Worm (Caenorhabditis elegans): Measurements from ENCODE around the gene F47B8.5.

F47B8.5 gene

DNA sequence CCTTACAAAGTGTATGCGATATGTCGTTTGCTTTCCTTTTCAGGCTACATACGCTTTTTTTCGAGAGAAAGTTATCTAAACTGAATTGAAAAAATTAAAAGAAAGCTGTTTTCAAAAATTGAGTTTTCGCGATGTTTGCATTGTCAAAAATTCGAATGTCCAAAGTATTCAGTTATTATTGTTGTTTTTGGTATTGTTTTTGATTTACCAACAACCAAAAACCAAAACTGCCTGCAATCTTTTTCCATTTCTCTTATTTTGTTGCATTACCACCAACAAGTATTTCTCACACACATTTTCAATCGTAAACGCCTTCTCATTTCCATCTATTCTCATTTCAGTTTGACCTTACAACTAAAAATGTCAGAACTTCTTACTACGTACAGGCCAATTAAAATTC lies 1.1 kb upstream of the F47B8.5 start, which contains the start of gene pepm-1:
pepm-1 (plus strand) TSS at position 301 of the 400 bp plus-strand sequence.
- TF ChIP-seq ceh-88 (GFP tag; IDR thresholded peaks at IDR 0.05) (no peak), blmp-1 (tag; optimal IDR thresholded peaks at IDR 0.05) (peak; percentile 13)

DNA sequence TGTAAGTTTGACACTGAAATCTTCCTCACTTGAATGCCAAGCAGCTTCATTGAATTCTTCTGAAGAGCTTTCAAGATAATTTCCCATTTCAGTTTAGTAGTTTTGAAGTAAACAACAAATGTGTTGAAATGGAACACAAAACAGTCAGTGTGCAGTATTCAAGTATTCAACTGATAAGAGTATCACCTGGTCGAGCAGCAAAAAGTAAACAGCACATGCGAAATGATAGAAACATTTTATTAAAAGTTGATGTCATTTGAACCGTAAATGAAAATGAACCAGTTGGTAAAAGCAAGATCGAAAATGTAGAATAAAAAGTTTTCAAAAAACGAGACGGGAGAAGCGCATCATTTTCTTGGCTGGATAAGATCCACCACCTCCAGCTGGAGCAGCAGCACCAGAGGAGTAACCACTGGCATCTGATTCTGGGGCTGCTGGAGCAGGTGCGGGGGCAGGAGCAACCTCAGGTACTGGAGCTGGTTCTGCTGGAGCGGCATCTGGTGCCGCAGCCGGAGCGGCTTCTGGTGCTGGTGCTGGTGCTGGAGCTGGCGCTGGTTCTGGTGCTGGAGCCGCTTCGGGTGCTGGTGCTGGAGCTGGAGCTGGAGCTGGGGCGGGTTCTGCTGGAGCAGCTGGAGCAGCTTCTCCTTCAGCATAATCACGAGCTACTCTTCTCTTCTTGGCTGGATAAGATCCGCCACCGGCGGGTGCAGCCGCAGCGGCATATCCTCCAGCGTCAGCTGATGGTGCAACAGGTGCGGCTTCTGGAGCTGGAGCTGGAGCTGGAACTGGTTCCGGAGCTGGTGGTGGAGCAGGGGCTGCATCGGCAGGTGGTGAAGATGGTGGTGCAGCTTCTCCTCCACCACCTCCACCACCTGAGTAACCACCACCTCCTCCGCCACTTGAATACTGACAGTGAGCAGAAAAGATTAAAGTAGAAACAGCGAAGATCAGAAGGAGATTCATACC lies 2.9 kb downstream of the F47B8.5 start, which contains the start of the genes F47B8.4 and F47B8.18:
F47B8.4 (minus strand) TSS at position 172 of the 966 bp plus-strand sequence.
F47B8.18 (minus strand) TSS at position 963 of the 966 bp plus-strand sequence.
- TF ChIP-seq ceh-8 (GFP tag; optimal IDR thresholded peaks at IDR 0.05): peak; percentile 83
- TF ChIP-seq hlh-4 (tag; optimal IDR thresholded peaks at IDR 0.05): no peak

- TF ChIP-seq irx-1 (tag; optimal IDR thresholded peaks at IDR 0.05): no peak
- no peak for TF ChIP-seq C16A3.4 (tag; optimal IDR thresholded peaks at IDR 0.05)
- no peak for TF ChIP-seq nhr-28 (tag; optimal IDR thresholded peaks at IDR 0.05)
- TF ChIP-seq hlh-4 (tag; optimal IDR thresholded peaks at IDR 0.05): no peak
- TF ChIP-seq rnt-1 (tag; optimal IDR thresholded peaks at IDR 0.05): peak; percentile 47
- TF ChIP-seq sptf-1 (tag; optimal IDR thresholded peaks at IDR 0.05): no peak
- no peak for TF ChIP-seq egl-13 (tag; optimal IDR thresholded peaks at IDR 0.05)
- TF ChIP-seq sup-37 (GFP tag; optimal IDR thresholded peaks at IDR 0.05): no peak
- TF ChIP-seq unc-130 (tag; optimal IDR thresholded peaks at IDR 0.05): no peak
- no peak for TF ChIP-seq nhr-76 (tag; optimal IDR thresholded peaks at IDR 0.05)
- no peak for TF ChIP-seq ztf-11 (tag; optimal IDR thresholded peaks at IDR 0.05)
- TF ChIP-seq nhr-47 (tag; optimal IDR thresholded peaks at IDR 0.05): peak; percentile 51
- no peak for TF ChIP-seq ceh-63 (GFP tag; optimal IDR thresholded peaks at IDR 0.05)
- no peak for TF ChIP-seq tbx-2 (tag; optimal IDR thresholded peaks at IDR 0.05)
- no peak for TF ChIP-seq hpl-2 (GFP tag; optimal IDR thresholded peaks at IDR 0.05)
- peak; percentile 22 for TF ChIP-seq fos-1 (tag; optimal IDR thresholded peaks at IDR 0.05)
- peak; percentile 20; the same call in 1 of the 2 replicates for TF ChIP-seq nhr-19 (GFP tag; conservative IDR thresholded peaks at IDR 0.05)
- no peak for TF ChIP-seq xbp-1 (tag; optimal IDR thresholded peaks at IDR 0.05)
- no peak for TF ChIP-seq ceh-8 (GFP tag; optimal IDR thresholded peaks at IDR 0.05)
- no peak for TF ChIP-seq nhr-11 (tag; optimal IDR thresholded peaks at IDR 0.05)
- no peak for TF ChIP-seq zag-1 (tag; optimal IDR thresholded peaks at IDR 0.05)
- TF ChIP-seq unc-30 (tag; optimal IDR thresholded peaks at IDR 0.05): no peak
- TF ChIP-seq grh-1 (GFP tag; IDR thresholded peaks at IDR 0.05): no peak
- no peak for TF ChIP-seq ceh-90 (tag; optimal IDR thresholded peaks at IDR 0.05)
- peak in 1 of 2 experiments; percentile 59 for TF ChIP-seq mdl-1 (tag; optimal IDR thresholded peaks at IDR 0.05)
- TF ChIP-seq hlh-17 (GFP tag; optimal IDR thresholded peaks at IDR 0.05; ENCODE audit: borderline replicate concordance): no peak
- peak; percentile 53 for TF ChIP-seq nhr-20 (tag; optimal IDR thresholded peaks at IDR 0.05)
- peak; percentile 1 for TF ChIP-seq nhr-90 (tag; optimal IDR thresholded peaks at IDR 0.05; ENCODE audit: poor library complexity)
- TF ChIP-seq swsn-7 (tag; optimal IDR thresholded peaks at IDR 0.05): peak; percentile 40
- no peak for TF ChIP-seq ceh-88 (GFP tag; IDR thresholded peaks at IDR 0.05)
- TF ChIP-seq C04F5.9 (tag; optimal IDR thresholded peaks at IDR 0.05): no peak
- no peak for TF ChIP-seq elt-3 (tag; optimal IDR thresholded peaks at IDR 0.05)
- TF ChIP-seq elt-2 (tag; optimal IDR thresholded peaks at IDR 0.05): no peak
- TF ChIP-seq tlp-1 (tag; optimal IDR thresholded peaks at IDR 0.05): no peak
- no peak for TF ChIP-seq nhr-85 (tag)
- TF ChIP-seq jun-1 (tag; optimal IDR thresholded peaks at IDR 0.05): no peak
- TF ChIP-seq lin-35 (GFP tag; optimal IDR thresholded peaks at IDR 0.05): peak; percentile 52 to 57
- TF ChIP-seq fkh-8 (tag; optimal IDR thresholded peaks at IDR 0.05): peak; percentile 85
- no peak for TF ChIP-seq F16B12.6 (tag; optimal IDR thresholded peaks at IDR 0.05)
- TF ChIP-seq snu-23 (GFP tag; optimal IDR thresholded peaks at IDR 0.05): peak; percentile 68
- TF ChIP-seq lin-13 (GFP tag; optimal IDR thresholded peaks at IDR 0.05): no peak
- TF ChIP-seq zip-4 (GFP tag; optimal IDR thresholded peaks at IDR 0.05): no peak
- TF ChIP-seq fkh-10 (GFP tag; optimal IDR thresholded peaks at IDR 0.05): no peak
- no peak for TF ChIP-seq C34B4.2 (tag; optimal IDR thresholded peaks at IDR 0.05)
- no peak for TF ChIP-seq vab-15 (tag; optimal IDR thresholded peaks at IDR 0.05)
Observed at ce11 chrV:14322743-14323142, 4.9 kb downstream of the F47B8.5 start, which contains the start of gene F47B8.3. Gene F47B8.3, minus strand, starts transcription at chrV:14323003.
